Fruit fly (Drosophila melanogaster): Measurements from ENCODE around the gene RpS13.
A peak's percentile ranks its signal among the peaks of the same experiment; 100 is the strongest.

RpS13 gene

dm6 chr2L:8344536-8344935 is 19.9 kb downstream of the RpS13 start:
- TF ChIP-seq HmgZ (tag; optimal IDR thresholded peaks at IDR 0.05) (peak; percentile 27), B-H2 (GFP tag; optimal IDR thresholded peaks at IDR 0.05) (peak; percentile 18), Hr78 (GFP tag; optimal IDR thresholded peaks at IDR 0.05) (peak in 1 of 2 experiments; percentile 68), CG1602 (GFP tag; optimal IDR thresholded peaks at IDR 0.05) (no peak), chinmo (GFP tag; IDR thresholded peaks at IDR 0.05; ENCODE audit: partially characterized antibody) (0 out of 4 replicates have a peak, but pooled peaks have one; percentile 37), CG13287 (GFP tag; IDR thresholded peaks at IDR 0.05; ENCODE audit: partially characterized antibody) (no peak), BtbVII (GFP tag; optimal IDR thresholded peaks at IDR 0.05) (peak; percentile 2), Deaf1 (tag; optimal IDR thresholded peaks at IDR 0.05) (peak; percentile 16), CG5180 (GFP tag; optimal IDR thresholded peaks at IDR 0.05) (peak; percentile 74), D19B (GFP tag; optimal IDR thresholded peaks at IDR 0.05) (peak; percentile 48), lab (GFP tag; optimal IDR thresholded peaks at IDR 0.05) (peak; percentile 39), CG34376 (GFP tag; optimal IDR thresholded peaks at IDR 0.05) (peak; percentile 78), grn (GFP tag; optimal IDR thresholded peaks at IDR 0.05) (peak; percentile 83), Neu2 (GFP tag; optimal IDR thresholded peaks at IDR 0.05; ENCODE audit: borderline replicate concordance) (no peak), sug (tag; optimal IDR thresholded peaks at IDR 0.05) (peak; percentile 51), Hey (tag; optimal IDR thresholded peaks at IDR 0.05) (peak; percentile 14), exex (tag; optimal IDR thresholded peaks at IDR 0.05) (peak; percentile 96), CG12659 (GFP tag; optimal IDR thresholded peaks at IDR 0.05) (no peak)

- TF ChIP-seq CG30431 (GFP tag; optimal IDR thresholded peaks at IDR 0.05) (no peak), sens (GFP tag) (peak; percentile 11)
These were observed 22.1 kb downstream of the RpS13 start, which contains the start of gene CG14273 for dm6 chr2L:8342395-8342794. Gene CG14273 (plus strand): TSS chr2L:8342695.

dm6 chr2L:8339751-8340349 is 24.6 kb downstream of the RpS13 start:
- TF ChIP-seq Lim3 (GFP tag; IDR thresholded peaks at IDR 0.05), result no peak

dm6 chr2L:8338039-8338438 is 26.4 kb downstream of the RpS13 start, which contains the start of gene witty:
Gene witty (plus strand): TSS chr2L:8338287.
- peak; percentile 38 for TF ChIP-seq CG13894 (tag; optimal IDR thresholded peaks at IDR 0.05)
- no peak for TF ChIP-seq CG12391 (tag; optimal IDR thresholded peaks at IDR 0.05)
- TF ChIP-seq sisA (GFP tag; IDR thresholded peaks at IDR 0.05), result 0 out of 2 replicates have a peak, but pooled peaks have one; percentile 9
- TF ChIP-seq CG16779 (GFP tag; IDR thresholded peaks at IDR 0.05), result 0 out of 2 replicates have a peak, but pooled peaks have one; percentile 19
- TF ChIP-seq Deaf1 (tag; optimal IDR thresholded peaks at IDR 0.05), result peak; percentile 93

dm6 chr2L:8334705-8335104 is 29.8 kb downstream of the RpS13 start:
- TF ChIP-seq ara (GFP tag; IDR thresholded peaks at IDR 0.05) (peak; percentile 14; the same call in 1 of the 2 replicates), CHES-1-like (GFP tag; optimal IDR thresholded peaks at IDR 0.05) (no peak), yki (optimal IDR thresholded peaks at IDR 0.05) (no peak), prd (optimal IDR thresholded peaks at IDR 0.05) (no peak), prd (GFP tag; IDR thresholded peaks at IDR 0.05) (0 out of 3 replicates have a peak, but pooled peaks have one; percentile 36), Drgx (GFP tag; IDR thresholded peaks at IDR 0.05) (0 out of 2 replicates have a peak, but pooled peaks have one; percentile 38), Med (GFP tag) (peak; percentile 70), Dip3 (GFP tag; optimal IDR thresholded peaks at IDR 0.05) (no peak), CG34422 (GFP tag; IDR thresholded peaks at IDR 0.05) (no peak), chif (GFP tag; optimal IDR thresholded peaks at IDR 0.05) (no peak), crc (GFP tag; optimal IDR thresholded peaks at IDR 0.05) (no peak), CG7271 (tag; optimal IDR thresholded peaks at IDR 0.05) (no peak), CG9876 (GFP tag; optimal IDR thresholded peaks at IDR 0.05) (no peak), usp (GFP tag; optimal IDR thresholded peaks at IDR 0.05) (no peak), CG42726 (GFP tag; IDR thresholded peaks at IDR 0.05; ENCODE audit: partially characterized antibody) (peak; percentile 63; the same call in 1 of the 2 replicates), CG6683 (GFP tag; optimal IDR thresholded peaks at IDR 0.05) (no peak), chinmo (GFP tag; IDR thresholded peaks at IDR 0.05; ENCODE audit: partially characterized antibody) (0 out of 4 replicates have a peak, but pooled peaks have one; percentile 68), CG6272 (GFP tag; IDR thresholded peaks at IDR 0.05) (0 out of 2 replicates have a peak, but pooled peaks have one; percentile 25), CG2712 (tag; optimal IDR thresholded peaks at IDR 0.05) (no peak)

Data from whole organism, embryonic.